Worm (Caenorhabditis elegans): ENCODE data around the gene srsx-11.

ce11 chrV:4944219-4944618, 34.7 kb downstream of the srsx-11 start, which contains the start of gene str-211:
- TF ChIP-seq klf-2 (GFP tag; conservative IDR thresholded peaks at IDR 0.05) (no peak), ztf-23 (GFP tag; IDR thresholded peaks at IDR 0.05) (no peak), ref-1 (GFP tag; conservative IDR thresholded peaks at IDR 0.05) (no peak), med-1 (GFP tag; optimal IDR thresholded peaks at IDR 0.05; ENCODE audit: insufficient read depth) (no peak), cog-1 (tag; optimal IDR thresholded peaks at IDR 0.05) (no peak), flt-1 (GFP tag; IDR thresholded peaks at IDR 0.05) (no peak), T22C8.4 (GFP tag; IDR thresholded peaks at IDR 0.05) (no peak), ztf-29 (GFP tag; IDR thresholded peaks at IDR 0.05) (no peak)
